Fruit fly (Drosophila melanogaster): ENCODE results near the gene CG6418.
A peak's percentile ranks its signal among the peaks of the same experiment; 100 is the strongest.

DNA sequence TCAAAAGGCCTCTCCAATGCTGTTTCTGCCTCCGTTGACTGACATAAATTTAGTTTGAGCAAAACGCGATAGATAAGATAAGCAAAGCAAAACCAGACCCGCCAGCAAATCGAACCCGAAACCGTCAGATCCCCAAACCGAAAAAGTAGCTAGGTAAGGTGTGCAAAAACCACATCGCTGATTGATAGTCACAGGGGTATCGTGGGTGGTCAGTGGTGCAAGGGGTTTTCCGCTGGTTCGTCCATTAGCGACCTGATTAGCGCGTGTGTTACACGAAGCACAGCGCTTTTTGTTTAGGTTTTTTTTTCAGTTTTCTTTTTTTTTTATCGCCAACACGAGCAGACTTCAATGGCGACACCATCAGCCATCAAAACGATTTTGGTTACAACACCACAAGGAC, 14.9 kb downstream of the CG6418 start:
- TF ChIP-seq CG8478 (optimal IDR thresholded peaks at IDR 0.05): no peak
- TF ChIP-seq CTCF (optimal IDR thresholded peaks at IDR 0.05): peak in 1 of 2 experiments; percentile 4

All from S2 (cell line).